Worm (Caenorhabditis elegans) whole organism, late embryonic: ENCODE data around the gene clpr-2.

ENCODE experiments used
- C38D4.7 ChIP-seq: fragments of 200-800 bp; sonication (Bioruptor generic); optimal IDR thresholded peaks from 2 replicates; lab custom pipeline; 2018; ENCODE audit warnings: mild to moderate bottlenecking, missing genetic modification characterization, moderate library complexity, missing compliant biosample characterization
- Y22D7AL.16 ChIP-seq: sonication (generic microtip); optimal IDR thresholded peaks from 2 replicates; lab custom pipeline; 2016; ENCODE audit warnings: missing genetic modification characterization, missing compliant biosample characterization
- ama-1 ChIP-seq: fragments of 150-350 bp; optimal IDR thresholded peaks from 2 replicates; lab custom pipeline; 2014
- ceh-19 ChIP-seq: fragments of 200-800 bp; sonication (Bioruptor generic); optimal IDR thresholded peaks from 2 replicates; lab custom pipeline; 2018; ENCODE audit warnings: mild to moderate bottlenecking, missing genetic modification characterization, missing compliant biosample characterization
- ceh-2 ChIP-seq: sonication (generic microtip); optimal IDR thresholded peaks from 2 replicates; lab custom pipeline; 2016; ENCODE audit warnings: missing genotype, missing genetic modification characterization, missing compliant biosample characterization
- ceh-22 ChIP-seq: sonication (generic microtip); optimal IDR thresholded peaks from 2 replicates; lab custom pipeline; 2017; ENCODE audit warnings: missing biosample characterization, missing genetic modification characterization
- elt-2 ChIP-seq: sonication (generic microtip); optimal IDR thresholded peaks from 2 replicates; lab custom pipeline; 2016; ENCODE audit warnings: missing genetic modification reagents, missing genetic modification characterization, missing compliant biosample characterization
- lin-11 ChIP-seq: fragments of 200-800 bp; sonication (Bioruptor generic); optimal IDR thresholded peaks from 2 replicates; lab custom pipeline; 2018; ENCODE audit warnings: mild to moderate bottlenecking, missing genetic modification characterization, missing compliant biosample characterization
- nfya-1 ChIP-seq: sonication (generic microtip); optimal IDR thresholded peaks from 2 replicates; lab custom pipeline; 2017; ENCODE audit warnings: missing genetic modification characterization, mild to moderate bottlenecking, missing compliant biosample characterization, antibody characterized with exemption, moderate library complexity
- nhr-11 ChIP-seq: fragments of 150-350 bp; optimal IDR thresholded peaks from 2 replicates; lab custom pipeline; 2014; ENCODE audit warnings: missing biosample characterization, missing genetic modification characterization
- pqm-1 ChIP-seq: sonication (generic microtip); optimal IDR thresholded peaks from 2 replicates; lab custom pipeline; 2016; ENCODE audit warnings: missing genetic modification characterization, missing compliant biosample characterization
- ref-2 ChIP-seq: sonication (generic microtip); optimal IDR thresholded peaks from 2 replicates; lab custom pipeline; 2016; ENCODE audit warnings: missing genetic modification characterization, missing compliant biosample characterization
- ttx-3 ChIP-seq: sonication (generic microtip); optimal IDR thresholded peaks from 2 replicates; lab custom pipeline; 2016; ENCODE audit warnings: missing genetic modification reagents, missing genetic modification characterization, missing compliant biosample characterization
- unc-55 ChIP-seq: sonication (generic microtip); optimal IDR thresholded peaks from 2 replicates; lab custom pipeline; 2017; ENCODE audit warnings: missing biosample characterization, missing genetic modification reagents, missing genetic modification characterization

- TF ChIP-seq ref-2 (no peak), nhr-11 (tag; lab: Kevin White, UChicago) (no peak), ttx-3 (tag; lab: Kevin White, UChicago) (no peak), ceh-22 (tag; lab: Kevin White, UChicago) (no peak), nfya-1 (tag; lab: Kevin White, UChicago) (no peak), pqm-1 (tag; lab: Kevin White, UChicago) (no peak), elt-2 (no peak), ceh-2 (tag; lab: Kevin White, UChicago) (no peak), Y22D7AL.16 (tag; lab: Kevin White, UChicago) (no peak), unc-55 (no peak), lin-11 (no peak), C38D4.7 (GFP tag; lab: Kevin White, UChicago) (no peak), ama-1 (no peak), ceh-19 (GFP tag; lab: Kevin White, UChicago) (no peak)
Observed at ce11 chrII:1293157-1293556, 34.4 kb downstream of the clpr-2 start, which contains the start of gene srz-64.
